Fruit fly (Drosophila melanogaster): ENCODE results near the gene RunxA.

Gene RunxA

dm6 chrX:20656535-20657350 lies 33.2 kb upstream of the RunxA start, which contains the start of gene Cyp6v1 (continued):
- TF ChIP-seq az2 (GFP tag; optimal IDR thresholded peaks at IDR 0.05) (peak; percentile 6), CG2712 (tag; optimal IDR thresholded peaks at IDR 0.05) (peak; percentile 19), fd96Cb (tag; optimal IDR thresholded peaks at IDR 0.05) (no peak), CG9437 (GFP tag; optimal IDR thresholded peaks at IDR 0.05) (peak; percentile 36), CG11456 (GFP tag; IDR thresholded peaks at IDR 0.05) (no peak), scrt (GFP tag; optimal IDR thresholded peaks at IDR 0.05) (no peak), CG14667 (GFP tag; IDR thresholded peaks at IDR 0.05) (no peak), Doc2 (GFP tag; IDR thresholded peaks at IDR 0.05) (no peak), CkIIα-i1 (GFP tag; IDR thresholded peaks at IDR 0.05) (no peak), unc-4 (GFP tag; IDR thresholded peaks at IDR 0.05; ENCODE audit: partially characterized antibody) (no peak), CG10147 (GFP tag; optimal IDR thresholded peaks at IDR 0.05) (peak; percentile 44), Bdp1 (GFP tag; optimal IDR thresholded peaks at IDR 0.05) (no peak), exex (tag; optimal IDR thresholded peaks at IDR 0.05) (no peak), CG30020 (tag; optimal IDR thresholded peaks at IDR 0.05) (no peak), CG10274 (GFP tag; optimal IDR thresholded peaks at IDR 0.05) (no peak), CG30431 (GFP tag; optimal IDR thresholded peaks at IDR 0.05) (no peak), CrebB (tag; optimal IDR thresholded peaks at IDR 0.05) (no peak), hb (GFP tag; IDR thresholded peaks at IDR 0.05; ENCODE audit: partially characterized antibody) (no peak), toy (GFP tag; IDR thresholded peaks at IDR 0.05) (no peak), row (GFP tag; IDR thresholded peaks at IDR 0.05) (peak; percentile 58; the same call in 2 of the 3 replicates), tgo (GFP tag; IDR thresholded peaks at IDR 0.05) (no peak), CG7839 (tag; optimal IDR thresholded peaks at IDR 0.05) (peak; percentile 66), bsh (GFP tag; optimal IDR thresholded peaks at IDR 0.05) (peak in 1 of 2 experiments; percentile 51), D19A (tag; optimal IDR thresholded peaks at IDR 0.05) (no peak), dmrt11E (tag; optimal IDR thresholded peaks at IDR 0.05) (no peak), C15 (GFP tag; IDR thresholded peaks at IDR 0.05) (no peak), onecut (GFP tag; IDR thresholded peaks at IDR 0.05) (no peak), gfzf (GFP tag; optimal IDR thresholded peaks at IDR 0.05) (no peak), sc (optimal IDR thresholded peaks at IDR 0.05) (no peak), sc (GFP tag; optimal IDR thresholded peaks at IDR 0.05) (no peak), CG18764 (GFP tag; optimal IDR thresholded peaks at IDR 0.05) (no peak), hbn (GFP tag; IDR thresholded peaks at IDR 0.05; ENCODE audit: partially characterized antibody) (no peak), ara (GFP tag; IDR thresholded peaks at IDR 0.05) (no peak), Asciz (GFP tag; optimal IDR thresholded peaks at IDR 0.05) (no peak), CG8290 (GFP tag; optimal IDR thresholded peaks at IDR 0.05) (no peak), CG8290 (tag; optimal IDR thresholded peaks at IDR 0.05) (no peak), psq (GFP tag; optimal IDR thresholded peaks at IDR 0.05) (no peak), CG6813 (GFP tag; optimal IDR thresholded peaks at IDR 0.05) (no peak), sug (tag; optimal IDR thresholded peaks at IDR 0.05) (peak; percentile 56), ttk (GFP tag; IDR thresholded peaks at IDR 0.05) (no peak), pnt (GFP tag; optimal IDR thresholded peaks at IDR 0.05) (no peak), zf30C (GFP tag; optimal IDR thresholded peaks at IDR 0.05) (no peak), Dek (tag; optimal IDR thresholded peaks at IDR 0.05) (peak; percentile 30), Ada2b (GFP tag; IDR thresholded peaks at IDR 0.05) (no peak), CG14965 (GFP tag; optimal IDR thresholded peaks at IDR 0.05; ENCODE audit: borderline replicate concordance) (no peak), danr (GFP tag; IDR thresholded peaks at IDR 0.05) (no peak), CG1832 (GFP tag; optimal IDR thresholded peaks at IDR 0.05) (no peak), CG32532 (GFP tag; IDR thresholded peaks at IDR 0.05) (no peak; the same call in 1 of the 2 replicates), bowl (GFP tag; IDR thresholded peaks at IDR 0.05) (no peak), eyg (GFP tag; optimal IDR thresholded peaks at IDR 0.05) (no peak), yki (optimal IDR thresholded peaks at IDR 0.05) (no peak)

All from whole organism, embryonic.